Worm (Caenorhabditis elegans): Measurements from ENCODE around the gene nhr-264.

Gene nhr-264

ce11 chrIV:9268916-9269315 lies 24.8 kb downstream of the nhr-264 start:
- TF ChIP-seq unc-39 (tag; optimal IDR thresholded peaks at IDR 0.05) (no peak), C34F6.9 (tag; optimal IDR thresholded peaks at IDR 0.05) (no peak), alr-1 (tag; optimal IDR thresholded peaks at IDR 0.05) (no peak), mdl-1 (tag; optimal IDR thresholded peaks at IDR 0.05) (no peak), ceh-16 (tag; optimal IDR thresholded peaks at IDR 0.05) (no peak), egl-27 (tag; optimal IDR thresholded peaks at IDR 0.05) (no peak), F13H6.1 (tag; optimal IDR thresholded peaks at IDR 0.05) (no peak), ceh-82 (tag; optimal IDR thresholded peaks at IDR 0.05) (no peak), nhr-237 (tag; optimal IDR thresholded peaks at IDR 0.05) (no peak), elt-1 (tag; optimal IDR thresholded peaks at IDR 0.05) (no peak), unc-55 (GFP tag; optimal IDR thresholded peaks at IDR 0.05) (no peak), ama-1 (optimal IDR thresholded peaks at IDR 0.05) (no peak), gmeb-1 (tag; optimal IDR thresholded peaks at IDR 0.05) (no peak), nhr-21 (tag; optimal IDR thresholded peaks at IDR 0.05) (no peak), blmp-1 (tag; optimal IDR thresholded peaks at IDR 0.05; ENCODE audit: insufficient read depth) (no peak), dmd-4 (tag; optimal IDR thresholded peaks at IDR 0.05) (no peak), ztf-1 (GFP tag; conservative IDR thresholded peaks at IDR 0.05) (no peak), lin-39 (tag; optimal IDR thresholded peaks at IDR 0.05) (no peak), mbf-1 (tag; optimal IDR thresholded peaks at IDR 0.05) (no peak)

- no peak for TF ChIP-seq crh-2 (tag; optimal IDR thresholded peaks at IDR 0.05)
- no peak for TF ChIP-seq fos-1 (tag; optimal IDR thresholded peaks at IDR 0.05)
- no peak for TF ChIP-seq F13H6.1 (tag; optimal IDR thresholded peaks at IDR 0.05)
- no peak for TF ChIP-seq ztf-1 (GFP tag; conservative IDR thresholded peaks at IDR 0.05)
- no peak for TF ChIP-seq zag-1 (tag; optimal IDR thresholded peaks at IDR 0.05)
- no peak for TF ChIP-seq sma-3 (GFP tag; optimal IDR thresholded peaks at IDR 0.05)
- no peak for TF ChIP-seq ceh-16 (tag; optimal IDR thresholded peaks at IDR 0.05)
- TF ChIP-seq unc-62 (GFP tag; optimal IDR thresholded peaks at IDR 0.05), result no peak
- no peak for TF ChIP-seq nhr-77 (tag; optimal IDR thresholded peaks at IDR 0.05)
- no peak for TF ChIP-seq nhr-6 (tag; optimal IDR thresholded peaks at IDR 0.05)
- TF ChIP-seq sma-9 (GFP tag; optimal IDR thresholded peaks at IDR 0.05), result no peak
- no peak for TF ChIP-seq sma-9 (tag; optimal IDR thresholded peaks at IDR 0.05)
- TF ChIP-seq ceh-82 (tag; optimal IDR thresholded peaks at IDR 0.05), result no peak
- TF ChIP-seq alr-1 (tag; optimal IDR thresholded peaks at IDR 0.05), result no peak
- TF ChIP-seq R02D3.7 (tag; optimal IDR thresholded peaks at IDR 0.05), result no peak
Observed at ce11 chrIV:9267581-9267980, 26.1 kb downstream of the nhr-264 start.

ce11 chrIV:9266464-9266863 lies 27.3 kb downstream of the nhr-264 start, which contains the start of gene Y11D7A.19:
Y11D7A.19 (minus strand) TSS chrIV:9266564.
- TF ChIP-seq lin-39 (tag; optimal IDR thresholded peaks at IDR 0.05) (no peak), ztf-1 (GFP tag; conservative IDR thresholded peaks at IDR 0.05) (no peak), F13H6.1 (tag; optimal IDR thresholded peaks at IDR 0.05) (no peak), sem-4 (tag; optimal IDR thresholded peaks at IDR 0.05) (no peak), lin-11 (tag; optimal IDR thresholded peaks at IDR 0.05) (no peak), sma-9 (GFP tag; optimal IDR thresholded peaks at IDR 0.05) (no peak), sma-9 (tag; optimal IDR thresholded peaks at IDR 0.05) (no peak), nhr-77 (tag; optimal IDR thresholded peaks at IDR 0.05) (no peak), nhr-11 (tag; optimal IDR thresholded peaks at IDR 0.05) (no peak), aly-2 (tag; optimal IDR thresholded peaks at IDR 0.05) (no peak), gmeb-1 (tag; optimal IDR thresholded peaks at IDR 0.05) (no peak), blmp-1 (tag; optimal IDR thresholded peaks at IDR 0.05; ENCODE audit: insufficient read depth) (no peak), nhr-6 (tag; optimal IDR thresholded peaks at IDR 0.05) (no peak), Y55F3AM.14 (GFP tag; optimal IDR thresholded peaks at IDR 0.05) (no peak), nhr-129 (tag; optimal IDR thresholded peaks at IDR 0.05) (no peak), nhr-237 (tag; optimal IDR thresholded peaks at IDR 0.05) (no peak), ceh-16 (tag; optimal IDR thresholded peaks at IDR 0.05) (no peak)

ce11 chrIV:9264513-9264912 lies 29.2 kb downstream of the nhr-264 start:
- no peak for TF ChIP-seq nhr-25 (tag; optimal IDR thresholded peaks at IDR 0.05)
- no peak for TF ChIP-seq nhr-77 (tag; optimal IDR thresholded peaks at IDR 0.05)
- TF ChIP-seq blmp-1 (tag; optimal IDR thresholded peaks at IDR 0.05; ENCODE audit: insufficient read depth), result no peak
- TF ChIP-seq alr-1 (tag; optimal IDR thresholded peaks at IDR 0.05), result no peak
- no peak for TF ChIP-seq lsy-2 (tag; optimal IDR thresholded peaks at IDR 0.05)
- no peak for TF ChIP-seq aly-2 (tag; optimal IDR thresholded peaks at IDR 0.05)
- no peak for TF ChIP-seq zag-1 (tag; optimal IDR thresholded peaks at IDR 0.05)
- TF ChIP-seq dmd-4 (tag; optimal IDR thresholded peaks at IDR 0.05), result no peak
- no peak for TF ChIP-seq nhr-129 (tag; optimal IDR thresholded peaks at IDR 0.05)
- TF ChIP-seq nhr-12 (tag; optimal IDR thresholded peaks at IDR 0.05), result no peak
- TF ChIP-seq crh-2 (tag; optimal IDR thresholded peaks at IDR 0.05), result no peak
- TF ChIP-seq unc-62 (GFP tag; optimal IDR thresholded peaks at IDR 0.05), result no peak
- no peak for TF ChIP-seq snpc-4 (tag; optimal IDR thresholded peaks at IDR 0.05)
- no peak for TF ChIP-seq nhr-23 (tag; optimal IDR thresholded peaks at IDR 0.05)
- no peak for TF ChIP-seq ama-1 (optimal IDR thresholded peaks at IDR 0.05)
- TF ChIP-seq gmeb-1 (tag; optimal IDR thresholded peaks at IDR 0.05), result no peak
- no peak for TF ChIP-seq fos-1 (tag; optimal IDR thresholded peaks at IDR 0.05)
- no peak for TF ChIP-seq ztf-1 (GFP tag; conservative IDR thresholded peaks at IDR 0.05)

Data from whole organism, L2 larva.